Worm (Caenorhabditis elegans) whole organism, L3 larva: ENCODE measurements around the gene nhr-68.

ENCODE experiments used
- R02D3.7 ChIP-seq: fragments of 150-350 bp; optimal IDR thresholded peaks from 2 replicates; lab custom pipeline; 2014; ENCODE audit warnings: missing biosample characterization, missing genetic modification characterization
- ZK546.5 ChIP-seq: sonication (generic microtip); optimal IDR thresholded peaks from 2 replicates; lab custom pipeline; 2017; ENCODE audit warnings: missing biosample characterization, missing genetic modification characterization
- aly-2 ChIP-seq: fragments of 150-350 bp; optimal IDR thresholded peaks from 2 replicates; lab custom pipeline; 2014; ENCODE audit warnings: missing biosample characterization, missing genetic modification characterization
- ama-1 ChIP-seq: fragments of 150-350 bp; optimal IDR thresholded peaks from 2 replicates; lab custom pipeline; 2018
- ceh-16 ChIP-seq: sonication (generic microtip); optimal IDR thresholded peaks from 2 replicates; lab custom pipeline; 2017; ENCODE audit warnings: missing biosample characterization, missing genetic modification characterization
- daf-12 ChIP-seq: fragments of 150-350 bp; optimal IDR thresholded peaks from 2 replicates; lab custom pipeline; 2014; ENCODE audit warnings: missing biosample characterization, missing genetic modification reagents, missing genetic modification characterization
- egl-5 ChIP-seq: fragments of 150-350 bp; optimal IDR thresholded peaks from 2 replicates; lab custom pipeline; 2017; ENCODE audit warnings: missing biosample characterization, missing genetic modification reagents, missing genetic modification characterization, inconsistent platforms
- elt-1 ChIP-seq: fragments of 150-350 bp; optimal IDR thresholded peaks from 2 replicates; lab custom pipeline; 2014; ENCODE audit warnings: missing biosample characterization, missing genetic modification characterization
- elt-2 ChIP-seq: sonication (generic microtip); optimal IDR thresholded peaks from 2 replicates; lab custom pipeline; 2016; ENCODE audit warnings: missing genetic modification reagents, mild to moderate bottlenecking, missing genetic modification characterization, missing compliant biosample characterization
- elt-3 ChIP-seq, 3 experiments: fragments of 150-350 bp in 1 of 3; sonication (generic microtip) in 2 of 3; optimal IDR thresholded peaks; 2 replicates in 2 of 3; 4 replicates in 1 of 3; lab custom pipeline; 2014 to 2017; ENCODE audit warnings: missing biosample characterization in 3 of 3, missing genetic modification characterization in 3 of 3
- eor-1 ChIP-seq, 2 experiments: fragments of 150-350 bp; optimal IDR thresholded peaks; 2 replicates each; lab custom pipeline; 2014 to 2018; ENCODE audit warnings: missing biosample characterization in 2 of 2, missing genetic modification characterization in 2 of 2
- fkh-10 ChIP-seq: sonication (generic microtip); optimal IDR thresholded peaks from 2 replicates; lab custom pipeline; 2017; ENCODE audit warnings: missing biosample characterization, missing genetic modification reagents, missing genetic modification characterization
- fkh-2 ChIP-seq: fragments of 150-350 bp; optimal IDR thresholded peaks from 2 replicates; lab custom pipeline; 2014; ENCODE audit warnings: missing biosample characterization, missing genetic modification reagents, missing genetic modification characterization
- fos-1 ChIP-seq: fragments of 150-350 bp; optimal IDR thresholded peaks from 2 replicates; lab custom pipeline; 2014; ENCODE audit warnings: missing biosample characterization, missing genetic modification characterization
- jun-1 ChIP-seq: fragments of 150-350 bp; optimal IDR thresholded peaks from 2 replicates; lab custom pipeline; 2014; ENCODE audit warnings: missing biosample characterization, missing genetic modification reagents, missing genetic modification characterization
- lin-15B ChIP-seq: fragments of 150-350 bp; optimal IDR thresholded peaks from 2 replicates; lab custom pipeline; 2014; ENCODE audit warnings: missing biosample characterization, missing genetic modification characterization
- lsy-12 ChIP-seq: sonication (generic microtip); optimal IDR thresholded peaks from 2 replicates; lab custom pipeline; 2016; ENCODE audit warnings: mild to moderate bottlenecking, missing genetic modification characterization, missing compliant biosample characterization
- nfya-1 ChIP-seq: sonication (generic microtip); optimal IDR thresholded peaks from 2 replicates; lab custom pipeline; 2017; ENCODE audit warnings: missing genetic modification characterization, mild to moderate bottlenecking, missing compliant biosample characterization, antibody characterized with exemption, moderate library complexity; ENCODE audit not compliant: insufficient read depth
- nhr-12 ChIP-seq: fragments of 150-350 bp; optimal IDR thresholded peaks from 2 replicates; lab custom pipeline; 2014; ENCODE audit warnings: missing biosample characterization, missing genetic modification characterization
- nhr-23 ChIP-seq: fragments of 150-350 bp; optimal IDR thresholded peaks from 2 replicates; lab custom pipeline; 2014; ENCODE audit warnings: missing biosample characterization, missing genetic modification reagents, missing genetic modification characterization
- nhr-237 ChIP-seq: fragments of 150-350 bp; optimal IDR thresholded peaks from 2 replicates; lab custom pipeline; 2014; ENCODE audit warnings: missing biosample characterization, missing genetic modification characterization
- nhr-25 ChIP-seq: sonication (generic microtip); optimal IDR thresholded peaks from 2 replicates; lab custom pipeline; 2017; ENCODE audit warnings: missing biosample characterization, missing genetic modification characterization
- nhr-43 ChIP-seq: sonication (generic microtip); optimal IDR thresholded peaks from 2 replicates; lab custom pipeline; 2016; ENCODE audit warnings: mild to moderate bottlenecking, missing genetic modification characterization, missing compliant biosample characterization; ENCODE audit not compliant: poor library complexity, severe bottlenecking
- nhr-67 ChIP-seq: fragments of 150-350 bp; optimal IDR thresholded peaks from 2 replicates; lab custom pipeline; 2014; ENCODE audit warnings: missing biosample characterization, missing genetic modification characterization
- nhr-76 ChIP-seq: fragments of 150-350 bp; sonication (generic microtip); optimal IDR thresholded peaks from 5 replicates; lab custom pipeline; 2014; ENCODE audit warnings: missing biosample characterization, missing genetic modification characterization
- nhr-77 ChIP-seq: fragments of 150-350 bp; optimal IDR thresholded peaks from 2 replicates; lab custom pipeline; 2014; ENCODE audit warnings: missing biosample characterization, missing genetic modification characterization
- pha-4 ChIP-seq: fragments of 150-350 bp; optimal IDR thresholded peaks from 2 replicates; lab custom pipeline; 2014; ENCODE audit warnings: missing biosample characterization, missing genetic modification reagents, missing genetic modification characterization
- pqm-1 ChIP-seq: fragments of 150-350 bp; optimal IDR thresholded peaks from 2 replicates; lab custom pipeline; 2017; ENCODE audit warnings: missing biosample characterization, missing genetic modification characterization, inconsistent platforms
- sea-2 ChIP-seq: fragments of 150-350 bp; sonication (generic microtip); optimal IDR thresholded peaks from 4 replicates; lab custom pipeline; 2014; ENCODE audit warnings: missing biosample characterization, missing genetic modification reagents, missing genetic modification characterization
- skn-1 ChIP-seq: fragments of 150-350 bp; optimal IDR thresholded peaks from 2 replicates; lab custom pipeline; 2014; ENCODE audit warnings: missing biosample characterization, missing genetic modification characterization
- unc-39 ChIP-seq: sonication (generic microtip); optimal IDR thresholded peaks from 4 replicates; lab custom pipeline; 2017; ENCODE audit warnings: missing biosample characterization, missing genetic modification characterization
- unc-62 ChIP-seq: fragments of 150-350 bp; sonication (generic microtip); optimal IDR thresholded peaks from 4 replicates; lab custom pipeline; 2014; ENCODE audit warnings: missing biosample characterization, missing genetic modification reagents, missing genetic modification characterization
- zag-1 ChIP-seq: fragments of 150-350 bp; optimal IDR thresholded peaks from 2 replicates; lab custom pipeline; 2014; ENCODE audit warnings: missing biosample characterization, missing genetic modification characterization
- ztf-11 ChIP-seq: fragments of 150-350 bp; optimal IDR thresholded peaks from 2 replicates; lab custom pipeline; 2014; ENCODE audit warnings: missing biosample characterization, missing genetic modification characterization

nhr-68 gene

ce11 chrV:11552379-11552778, 20.9 kb upstream of the nhr-68 start, which contains the start of gene srx-85:
Gene srx-85, plus strand, starts transcription at chrV:11552679.
- no peak for TF ChIP-seq aly-2 (tag; lab: Kevin White, UChicago)
- TF ChIP-seq unc-39 (tag; lab: Kevin White, UChicago): no peak
- no peak for TF ChIP-seq lsy-12
- no peak for TF ChIP-seq ztf-11
- TF ChIP-seq egl-5 (tag; lab: Kevin White, UChicago): no peak
- no peak for TF ChIP-seq nhr-76 (tag; lab: Kevin White, UChicago)
- no peak for TF ChIP-seq jun-1 (tag; lab: Kevin White, UChicago)
- no peak for TF ChIP-seq ceh-16 (tag; lab: Kevin White, UChicago)
- TF ChIP-seq eor-1 (tag; optimal IDR thresholded peaks at IDR 0.05; lab: Kevin White, UChicago): no peak
- TF ChIP-seq pha-4 (tag; lab: Kevin White, UChicago): no peak
- no peak for TF ChIP-seq nhr-237 (tag; lab: Kevin White, UChicago)
- TF ChIP-seq nhr-12 (tag; lab: Kevin White, UChicago): no peak

- TF ChIP-seq nhr-77 (tag; lab: Kevin White, UChicago) (no peak), zag-1 (tag; lab: Kevin White, UChicago) (no peak), sea-2 (GFP tag; lab: Kevin White, UChicago) (no peak), fos-1 (no peak), nfya-1 (no peak), ama-1 (lab: Kevin White, UChicago) (no peak)
Measured at ce11 chrV:11554260-11554659, 19.0 kb upstream of the nhr-68 start, which contains the start of gene duo-1. Gene duo-1, plus strand, starts transcription at chrV:11554630.

- no peak for TF ChIP-seq pha-4 (tag; lab: Kevin White, UChicago)
- no peak for TF ChIP-seq nhr-25 (tag; lab: Kevin White, UChicago)
- no peak for TF ChIP-seq egl-5 (tag; lab: Kevin White, UChicago)
- TF ChIP-seq lsy-12: no peak
- no peak for TF ChIP-seq nhr-43 (tag; lab: Kevin White, UChicago)
- TF ChIP-seq nhr-12 (tag; lab: Kevin White, UChicago): no peak
- TF ChIP-seq nhr-76 (tag; lab: Kevin White, UChicago): no peak
- no peak for TF ChIP-seq daf-12 (tag; lab: Kevin White, UChicago)
- no peak for TF ChIP-seq nhr-23 (tag; lab: Kevin White, UChicago)
- no peak for TF ChIP-seq eor-1 (tag; optimal IDR thresholded peaks at IDR 0.05; lab: Kevin White, UChicago)
Measured at ce11 chrV:11562643-11563042, 10.6 kb upstream of the nhr-68 start, which contains the start of gene srx-86. Gene srx-86, plus strand, starts transcription at chrV:11562943.

ce11 chrV:11564573-11564972, 8.7 kb upstream of the nhr-68 start, which contains the start of gene srx-87:
Gene srx-87, plus strand, starts transcription at chrV:11564873.
- TF ChIP-seq daf-12 (tag; lab: Kevin White, UChicago) (no peak), zag-1 (tag; lab: Kevin White, UChicago) (no peak), ama-1 (lab: Kevin White, UChicago) (no peak), unc-39 (tag; lab: Kevin White, UChicago) (no peak)

ce11 chrV:11570169-11570651, 3.0 kb upstream of the nhr-68 start, which contains the start of the genes nhr-101 and pms-2:
Gene nhr-101, plus strand, starts transcription at chrV:11570476.
Gene pms-2, minus strand, starts transcription at chrV:11570601.
- TF ChIP-seq nhr-77 (tag; lab: Kevin White, UChicago): no peak
- peak; percentile 19 for TF ChIP-seq elt-2
- peak; percentile 11 for TF ChIP-seq pqm-1 (tag; lab: Kevin White, UChicago)

- peak; percentile 39 for TF ChIP-seq pha-4 (tag; lab: Kevin White, UChicago)
- peak; percentile 39 for TF ChIP-seq nhr-43 (tag; lab: Kevin White, UChicago)
- TF ChIP-seq nfya-1: peak; percentile 27
- no peak for TF ChIP-seq elt-3 (tag; optimal IDR thresholded peaks at IDR 0.05; lab: Kevin White, UChicago)
- peak; percentile 11 for TF ChIP-seq pqm-1 (tag; lab: Kevin White, UChicago)
Measured at ce11 chrV:11574563-11574962, 1.3 kb downstream of the nhr-68 start.

- TF ChIP-seq pha-4 (tag; lab: Kevin White, UChicago): no peak
- TF ChIP-seq elt-2: no peak
- TF ChIP-seq zag-1 (tag; lab: Kevin White, UChicago): no peak
- no peak for TF ChIP-seq nhr-67 (tag; lab: Kevin White, UChicago)
- TF ChIP-seq lsy-12: no peak
- TF ChIP-seq elt-1 (tag; lab: Kevin White, UChicago): no peak
- no peak for TF ChIP-seq unc-62 (GFP tag; lab: Kevin White, UChicago)
- TF ChIP-seq skn-1: no peak
- TF ChIP-seq fkh-2 (tag; lab: Kevin White, UChicago): no peak
- TF ChIP-seq nhr-237 (tag; lab: Kevin White, UChicago): no peak
- no peak for TF ChIP-seq nhr-76 (tag; lab: Kevin White, UChicago)
- no peak for TF ChIP-seq R02D3.7 (tag; lab: Kevin White, UChicago)
- no peak for TF ChIP-seq fkh-10 (GFP tag; lab: Kevin White, UChicago)
- TF ChIP-seq ZK546.5 (tag; lab: Kevin White, UChicago): no peak
- no peak for TF ChIP-seq lin-15B (tag; lab: Kevin White, UChicago)
Measured at ce11 chrV:11580826-11581225, 7.6 kb downstream of the nhr-68 start, which contains the start of gene srx-90. Gene srx-90, plus strand, starts transcription at chrV:11581126.
